Fruit fly (Drosophila melanogaster): ENCODE data around the gene MTA1-like.
A peak's percentile ranks its signal among the peaks of the same experiment; 100 is the strongest.

Gene MTA1-like

dm6 chr3R:5672658-5673217 lies 24.2 kb upstream of the MTA1-like start (continued):
- TF ChIP-seq sens-2 (GFP tag; IDR thresholded peaks at IDR 0.05) (peak; percentile 51), Hey (tag; optimal IDR thresholded peaks at IDR 0.05) (peak; percentile 85), bsh (GFP tag; optimal IDR thresholded peaks at IDR 0.05) (peak; percentile 55 to 82), Hr51 (GFP tag; optimal IDR thresholded peaks at IDR 0.05) (peak in 1 of 2 experiments; percentile 56), MESR4 (GFP tag; optimal IDR thresholded peaks at IDR 0.05) (peak; percentile 42), CG10431 (GFP tag; optimal IDR thresholded peaks at IDR 0.05) (peak; percentile 89), CG10543 (GFP tag; optimal IDR thresholded peaks at IDR 0.05) (peak; percentile 97), Fer3 (tag; optimal IDR thresholded peaks at IDR 0.05) (peak; percentile 71), CG13296 (GFP tag; optimal IDR thresholded peaks at IDR 0.05) (peak; percentile 93), rib (GFP tag; IDR thresholded peaks at IDR 0.05) (peak; percentile 71), CG12219 (GFP tag; optimal IDR thresholded peaks at IDR 0.05) (peak; percentile 77), CG12155 (GFP tag; optimal IDR thresholded peaks at IDR 0.05) (no peak), nom (GFP tag; optimal IDR thresholded peaks at IDR 0.05) (no peak), CG14710 (tag; optimal IDR thresholded peaks at IDR 0.05) (peak; percentile 72), psq (GFP tag; optimal IDR thresholded peaks at IDR 0.05) (peak; percentile 36), CG11723 (GFP tag; optimal IDR thresholded peaks at IDR 0.05) (peak; percentile 87), ci (GFP tag; IDR thresholded peaks at IDR 0.05) (peak; percentile 90), zfh1 (GFP tag; IDR thresholded peaks at IDR 0.05) (no peak), dati (GFP tag; IDR thresholded peaks at IDR 0.05) (no peak), NFAT (GFP tag; IDR thresholded peaks at IDR 0.05) (no peak), Meics (GFP tag; optimal IDR thresholded peaks at IDR 0.05) (peak; percentile 83), pzg (GFP tag; optimal IDR thresholded peaks at IDR 0.05) (peak; percentile 19), B-H1 (GFP tag; IDR thresholded peaks at IDR 0.05) (peak; percentile 26; the same call in 1 of the 3 replicates), Hmr (GFP tag; optimal IDR thresholded peaks at IDR 0.05) (peak; percentile 86), CG13287 (GFP tag; IDR thresholded peaks at IDR 0.05; ENCODE audit: partially characterized antibody) (peak; percentile 26; the same call in 1 of the 2 replicates), CG6813 (GFP tag; optimal IDR thresholded peaks at IDR 0.05) (peak; percentile 97), HmgZ (tag; optimal IDR thresholded peaks at IDR 0.05) (peak; percentile 85), CHES-1-like (GFP tag; optimal IDR thresholded peaks at IDR 0.05) (peak; percentile 57), tio (GFP tag; optimal IDR thresholded peaks at IDR 0.05) (no peak), CG12104 (GFP tag; optimal IDR thresholded peaks at IDR 0.05) (peak; percentile 76), Hand (GFP tag; optimal IDR thresholded peaks at IDR 0.05) (peak; percentile 76), Side (GFP tag; optimal IDR thresholded peaks at IDR 0.05) (peak; percentile 88), CG31388 (GFP tag; optimal IDR thresholded peaks at IDR 0.05) (no peak), Tbp (GFP tag; optimal IDR thresholded peaks at IDR 0.05) (no peak), CG10321 (GFP tag; IDR thresholded peaks at IDR 0.05) (peak; percentile 46; the same call in 1 of the 2 replicates), dysf (GFP tag; IDR thresholded peaks at IDR 0.05) (peak; percentile 19; the same call in 1 of the 3 replicates), CG18476 (GFP tag; optimal IDR thresholded peaks at IDR 0.05) (peak; percentile 69), E2f1 (GFP tag; IDR thresholded peaks at IDR 0.05) (0 out of 2 replicates have a peak, but pooled peaks have one; percentile 10), Sry-δ (GFP tag; optimal IDR thresholded peaks at IDR 0.05) (peak; percentile 7), CG4328 (GFP tag; optimal IDR thresholded peaks at IDR 0.05) (peak; percentile 90), CG2120 (GFP tag; optimal IDR thresholded peaks at IDR 0.05) (peak; percentile 54), CG30020 (tag; optimal IDR thresholded peaks at IDR 0.05) (peak; percentile 21), CG3281 (GFP tag; optimal IDR thresholded peaks at IDR 0.05) (peak; percentile 86), Six4 (GFP tag; optimal IDR thresholded peaks at IDR 0.05) (peak; percentile 57), CG18262 (tag; optimal IDR thresholded peaks at IDR 0.05) (peak; percentile 67), CG6175 (GFP tag; IDR thresholded peaks at IDR 0.05) (no peak), CG11093 (GFP tag; IDR thresholded peaks at IDR 0.05) (peak; percentile 36; the same call in 1 of the 3 replicates), CG4730 (GFP tag; IDR thresholded peaks at IDR 0.05) (peak; percentile 16; the same call in 1 of the 2 replicates), Mad (GFP tag; optimal IDR thresholded peaks at IDR 0.05) (peak; percentile 77), CG3726 (GFP tag; IDR thresholded peaks at IDR 0.05) (no peak)
